Worm (Caenorhabditis elegans) whole organism, mixed stage, embryonic: ENCODE results near the gene B0361.11.

Experiments
- bed-3 ChIP-seq: fragments of 200-800 bp; sonication (Bioruptor generic); optimal IDR thresholded peaks from 3 replicates; lab custom pipeline; 2018; ENCODE audit warnings: mild to moderate bottlenecking, missing genetic modification characterization, moderate library complexity, missing compliant biosample characterization
- ceh-83 ChIP-seq: fragments of 200-800 bp; sonication (Bioruptor generic); optimal IDR thresholded peaks from 2 replicates; lab custom pipeline; 2018; ENCODE audit warnings: mild to moderate bottlenecking, missing genetic modification characterization, missing compliant biosample characterization
- nhr-76 ChIP-seq: sonication (generic microtip); optimal IDR thresholded peaks from 2 replicates; lab custom pipeline; 2017; ENCODE audit warnings: missing biosample characterization, missing genetic modification characterization
- unc-39 ChIP-seq: fragments of 150-350 bp; optimal IDR thresholded peaks from 2 replicates; lab custom pipeline; 2014; ENCODE audit warnings: missing biosample characterization, missing genetic modification characterization

DNA sequence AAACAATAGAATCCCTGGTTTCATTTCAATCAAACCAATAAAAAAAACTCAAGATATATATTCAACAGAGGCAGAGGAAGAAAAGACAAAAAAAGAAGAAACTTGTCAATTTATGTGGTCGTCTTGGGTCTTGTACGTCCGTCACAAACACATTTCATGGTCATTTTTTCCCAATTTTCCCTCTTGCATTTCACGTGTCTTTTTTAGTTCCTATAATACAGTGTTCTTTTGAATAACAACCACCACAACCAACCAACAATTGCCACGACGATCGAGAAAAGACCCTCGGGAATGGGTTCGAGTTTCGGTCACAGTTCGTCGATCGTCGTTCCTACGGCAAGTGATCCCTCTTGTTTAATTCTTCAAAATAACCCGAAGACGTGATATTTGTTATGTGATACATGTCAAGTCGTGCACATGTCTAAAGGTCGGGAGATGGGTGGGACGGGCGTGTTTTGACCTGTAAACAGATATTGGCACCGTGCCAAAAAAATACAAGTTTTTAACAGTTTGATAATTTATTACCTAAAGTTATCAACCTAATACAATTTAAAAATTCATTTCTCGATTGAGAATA, 18.8 kb downstream of the B0361.11 start:
- TF ChIP-seq ceh-83 (GFP tag; lab: Kevin White, UChicago) (no peak), bed-3 (GFP tag; lab: Kevin White, UChicago) (no peak), unc-39 (tag; lab: Kevin White, UChicago) (no peak), nhr-76 (tag; lab: Kevin White, UChicago) (no peak)
